Worm (Caenorhabditis elegans): ENCODE data around the gene F54C4.4.
A peak's percentile ranks its signal among the peaks of the same experiment; 100 is the strongest.

Gene F54C4.4

DNA sequence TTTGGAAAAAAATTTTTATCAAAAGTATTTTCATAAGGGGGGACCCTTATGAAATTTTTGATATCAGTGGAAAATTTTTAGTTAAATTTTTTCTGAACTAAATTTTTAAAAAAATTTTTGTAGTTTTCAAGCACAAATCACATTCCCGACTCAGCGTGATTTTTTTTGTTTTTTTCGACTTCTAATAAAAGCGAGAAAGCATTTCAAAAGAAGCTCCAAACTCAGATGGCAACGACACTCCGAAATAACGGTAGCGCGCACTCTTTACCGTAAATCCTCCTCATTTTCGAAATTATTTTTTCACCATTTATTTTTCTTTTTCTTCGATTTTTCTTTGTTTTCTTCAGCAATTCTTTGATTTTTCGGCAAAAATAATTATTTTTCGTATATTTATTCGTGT lies 29.9 kb downstream of the F54C4.4 start:
- peak; percentile 52; the same call in 1 of the 2 replicates for TF ChIP-seq attf-3 (GFP tag; conservative IDR thresholded peaks at IDR 0.05)

DNA sequence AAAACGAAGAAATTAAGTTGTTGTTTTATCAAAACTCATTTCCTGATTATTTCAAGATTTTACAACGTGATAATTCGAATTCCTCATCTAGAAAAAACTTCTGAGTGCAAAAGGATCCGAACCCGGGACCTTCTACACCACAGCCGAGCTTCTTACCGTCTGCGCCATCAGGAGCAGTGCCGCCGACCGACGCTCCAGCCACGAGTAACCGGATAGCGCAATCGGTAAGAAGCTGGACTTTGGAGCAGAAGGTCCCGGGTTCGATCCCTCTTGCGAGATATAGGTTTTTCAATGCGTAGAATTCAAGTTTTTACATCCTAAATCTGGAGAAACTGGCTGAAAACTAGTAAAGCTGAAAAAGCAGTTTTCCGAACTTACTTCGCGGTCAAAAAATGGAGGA lies 33.5 kb downstream of the F54C4.4 start:
- no peak for TF ChIP-seq Y56A3A.18 (GFP tag; IDR thresholded peaks at IDR 0.05)
- peak; percentile 30; the same call in 1 of the 2 replicates for TF ChIP-seq egrh-3 (GFP tag; IDR thresholded peaks at IDR 0.05)
- TF ChIP-seq ekl-4 (GFP tag; IDR thresholded peaks at IDR 0.05) = no peak
- TF ChIP-seq aptf-3 (GFP tag; IDR thresholded peaks at IDR 0.05) = no peak
- TF ChIP-seq mcd-1 (GFP tag; IDR thresholded peaks at IDR 0.05) = peak; percentile 31; the same call in 1 of the 2 replicates
- no peak for TF ChIP-seq lin-54 (GFP tag; optimal IDR thresholded peaks at IDR 0.05)
- TF ChIP-seq fkh-3 (tag; optimal IDR thresholded peaks at IDR 0.05) = no peak
- no peak for TF ChIP-seq let-607 (tag; optimal IDR thresholded peaks at IDR 0.05)
- no peak for TF ChIP-seq F57A8.1 (GFP tag; optimal IDR thresholded peaks at IDR 0.05)
- TF ChIP-seq tbp1 (GFP tag; optimal IDR thresholded peaks at IDR 0.05) = no peak
- TF ChIP-seq D2030.7 (GFP tag; IDR thresholded peaks at IDR 0.05) = 0 out of 2 replicates have a peak, but pooled peaks have one; percentile 42
- no peak for TF ChIP-seq nhr-80 (tag; optimal IDR thresholded peaks at IDR 0.05)
- TF ChIP-seq snpc-1.1 (tag; optimal IDR thresholded peaks at IDR 0.05; ENCODE audit: insufficient read depth) = no peak
- no peak for TF ChIP-seq die-1 (tag; optimal IDR thresholded peaks at IDR 0.05)
- no peak for TF ChIP-seq him-1 (tag; optimal IDR thresholded peaks at IDR 0.05)
- peak; percentile 46 for TF ChIP-seq zfh-2 (GFP tag; conservative IDR thresholded peaks at IDR 0.05)
- TF ChIP-seq F10E7.11 (tag; optimal IDR thresholded peaks at IDR 0.05) = no peak
- no peak for TF ChIP-seq let-526 (GFP tag; IDR thresholded peaks at IDR 0.05)
- TF ChIP-seq ztf-18 (tag; optimal IDR thresholded peaks at IDR 0.05) = no peak
- TF ChIP-seq Y53F4B.3 (GFP tag; IDR thresholded peaks at IDR 0.05) = no peak

DNA sequence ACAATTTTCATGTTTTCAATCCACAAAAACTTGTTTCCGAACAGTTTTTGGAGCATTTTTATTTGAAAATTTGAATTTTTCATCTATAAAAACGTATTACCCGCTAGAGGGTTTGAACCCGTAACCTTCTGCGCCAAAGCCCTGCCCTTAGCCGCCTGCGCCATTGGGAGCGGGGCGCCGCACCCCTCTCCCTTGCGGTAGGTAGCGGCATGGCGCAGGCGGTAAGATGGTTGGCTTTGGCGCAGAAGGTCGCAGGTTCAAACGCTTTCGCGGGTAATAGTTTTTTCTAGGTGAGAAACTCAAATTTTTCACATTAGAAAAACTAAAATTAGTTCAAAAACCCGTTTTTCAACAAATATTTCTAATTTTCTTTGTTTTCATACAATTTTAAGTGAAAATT lies 35.6 kb downstream of the F54C4.4 start:
- TF ChIP-seq zfh-2 (GFP tag; conservative IDR thresholded peaks at IDR 0.05) (peak; percentile 73), F22D6.2 (tag; optimal IDR thresholded peaks at IDR 0.05) (no peak), bed-2 (GFP tag; IDR thresholded peaks at IDR 0.05) (no peak), madf-8 (GFP tag; conservative IDR thresholded peaks at IDR 0.05) (no peak), pha-4 (tag; optimal IDR thresholded peaks at IDR 0.05) (no peak), egrh-3 (GFP tag; IDR thresholded peaks at IDR 0.05) (peak; percentile 29; the same call in 1 of the 2 replicates), nhr-80 (tag; optimal IDR thresholded peaks at IDR 0.05) (no peak), D2030.7 (GFP tag; IDR thresholded peaks at IDR 0.05) (0 out of 2 replicates have a peak, but pooled peaks have one; percentile 35), pbrm-1 (GFP tag; IDR thresholded peaks at IDR 0.05) (0 out of 2 replicates have a peak, but pooled peaks have one; percentile 8), lin-54 (GFP tag; optimal IDR thresholded peaks at IDR 0.05) (no peak), hsf-1 (GFP tag; IDR thresholded peaks at IDR 0.05) (no peak)

DNA sequence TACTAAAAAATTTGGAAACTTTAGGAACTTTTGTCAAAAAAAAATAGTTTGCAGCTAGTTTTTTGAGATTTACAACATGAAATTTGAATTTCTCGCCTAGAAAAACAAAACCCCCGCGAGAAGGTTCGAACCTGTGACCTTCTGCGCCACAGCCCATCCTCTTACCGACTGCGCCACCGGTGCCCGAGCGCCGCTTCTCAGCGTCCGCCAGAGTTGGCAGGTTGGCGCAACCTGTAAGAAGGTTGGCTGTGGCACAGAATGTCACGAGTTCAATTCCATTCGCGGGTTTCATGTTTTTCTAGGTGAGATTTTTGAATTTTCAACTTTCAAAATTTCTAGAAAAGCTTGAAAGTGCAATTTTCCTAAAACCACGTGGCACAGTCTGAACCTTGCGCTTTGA lies 36.8 kb downstream of the F54C4.4 start:
- TF ChIP-seq sea-2 (GFP tag; IDR thresholded peaks at IDR 0.05) = no peak
- TF ChIP-seq egrh-3 (GFP tag; IDR thresholded peaks at IDR 0.05) = peak; percentile 45; the same call in 1 of the 2 replicates
- peak; percentile 65 for TF ChIP-seq zfh-2 (GFP tag; conservative IDR thresholded peaks at IDR 0.05)
- TF ChIP-seq nhr-90 (tag; optimal IDR thresholded peaks at IDR 0.05) = no peak

DNA sequence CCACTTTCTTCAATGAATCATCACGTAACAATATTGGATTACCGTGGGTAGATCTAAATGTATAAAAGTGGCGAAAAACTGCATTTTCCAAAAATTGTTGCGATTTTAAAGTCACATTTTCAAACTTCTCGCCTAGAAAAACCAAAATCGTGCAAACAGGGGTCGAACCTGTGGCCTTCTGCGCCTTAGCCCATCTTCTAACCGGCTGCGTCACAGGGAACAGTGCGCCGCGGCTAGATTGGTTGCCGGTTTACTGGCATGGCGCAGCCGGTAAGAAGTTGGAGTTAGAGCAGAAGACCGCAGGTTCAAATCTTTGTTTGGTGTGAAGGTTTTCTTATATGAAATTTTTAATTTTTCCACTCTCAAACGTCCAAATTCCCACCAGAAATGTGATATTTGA lies 38.1 kb downstream of the F54C4.4 start:
- TF ChIP-seq him-1 (tag; optimal IDR thresholded peaks at IDR 0.05) (no peak), ceh-79 (tag; optimal IDR thresholded peaks at IDR 0.05) (no peak), repo-1 (tag; optimal IDR thresholded peaks at IDR 0.05) (no peak), tbp1 (GFP tag; optimal IDR thresholded peaks at IDR 0.05) (peak; percentile 64), ekl-4 (GFP tag; IDR thresholded peaks at IDR 0.05) (no peak), F22D6.2 (tag; optimal IDR thresholded peaks at IDR 0.05) (no peak), ceh-91 (GFP tag; IDR thresholded peaks at IDR 0.05) (no peak), dox-1 (GFP tag; IDR thresholded peaks at IDR 0.05) (no peak), ceh-27 (GFP tag; optimal IDR thresholded peaks at IDR 0.05) (no peak), ZK185.1 (tag; optimal IDR thresholded peaks at IDR 0.05; ENCODE audit: poor library complexity, severe bottlenecking) (no peak), ztf-22 (GFP tag; optimal IDR thresholded peaks at IDR 0.05) (no peak), rpc-1 (optimal IDR thresholded peaks at IDR 0.05) (no peak), rpc-1 (tag; optimal IDR thresholded peaks at IDR 0.05) (peak; percentile 30)
